Worm (Caenorhabditis elegans): ENCODE results near the gene ZK1248.20.

- TF ChIP-seq ama-1 (optimal IDR thresholded peaks at IDR 0.05): no peak
- no peak for TF ChIP-seq pqm-1 (tag; optimal IDR thresholded peaks at IDR 0.05)
- no peak for TF ChIP-seq pha-4 (tag; optimal IDR thresholded peaks at IDR 0.05)
- TF ChIP-seq unc-39 (tag; optimal IDR thresholded peaks at IDR 0.05): no peak
- TF ChIP-seq lin-15B (tag; optimal IDR thresholded peaks at IDR 0.05): no peak
- TF ChIP-seq skn-1 (tag; optimal IDR thresholded peaks at IDR 0.05): no peak
- TF ChIP-seq fkh-10 (GFP tag; optimal IDR thresholded peaks at IDR 0.05): no peak
- TF ChIP-seq mdl-1 (tag; optimal IDR thresholded peaks at IDR 0.05): no peak
- TF ChIP-seq unc-62 (GFP tag; optimal IDR thresholded peaks at IDR 0.05): no peak
- TF ChIP-seq egl-27 (tag; optimal IDR thresholded peaks at IDR 0.05): no peak
- TF ChIP-seq aly-2 (tag; optimal IDR thresholded peaks at IDR 0.05): no peak
- no peak for TF ChIP-seq elt-1 (tag; optimal IDR thresholded peaks at IDR 0.05)
Measured at ce11 chrII:5852007-5852406, 35.6 kb downstream of the ZK1248.20 start, which contains the start of gene H41C03.2.

Data from whole organism, L3 larva.